Fruit fly (Drosophila melanogaster) whole organism, adult: ENCODE data around the gene CG33490.

Source experiments
- CG14711 ChIP-seq: fragments of 200-800 bp; sonication (Bioruptor generic); optimal IDR thresholded peaks from 2 replicates; lab custom pipeline; 2018; ENCODE audit warnings: missing biosample characterization, mild to moderate bottlenecking, missing genetic modification characterization, moderate library complexity
- CG7101 ChIP-seq: fragments of 200-800 bp; sonication (Bioruptor generic); optimal IDR thresholded peaks from 2 replicates; lab custom pipeline; 2018; ENCODE audit warnings: missing biosample characterization, mild to moderate bottlenecking, missing genetic modification characterization, moderate library complexity
- Clk ChIP-seq: fragments of 200-800 bp; sonication (Bioruptor generic); optimal IDR thresholded peaks from 2 replicates; lab custom pipeline; 2017; ENCODE audit warnings: missing biosample characterization, missing genetic modification characterization
- Crg-1 ChIP-seq: fragments of 200-800 bp; sonication (Bioruptor generic); optimal IDR thresholded peaks from 2 replicates; lab custom pipeline; 2016; ENCODE audit warnings: missing biosample characterization, missing genetic modification characterization
- Hr96 ChIP-seq: fragments of 200-800 bp; sonication (Bioruptor generic); optimal IDR thresholded peaks from 2 replicates; lab custom pipeline; 2016; ENCODE audit warnings: missing biosample characterization, missing genetic modification characterization
- Mnt ChIP-seq: fragments of 200-800 bp; sonication (Bioruptor generic); optimal IDR thresholded peaks from 2 replicates; lab custom pipeline; 2016; ENCODE audit warnings: missing biosample characterization, mild to moderate bottlenecking, missing genetic modification characterization
- cic ChIP-seq: fragments of 200-800 bp; sonication (Bioruptor generic); optimal IDR thresholded peaks from 2 replicates; lab custom pipeline; 2017; ENCODE audit warnings: missing biosample characterization, mild to moderate bottlenecking, missing genetic modification characterization, moderate library complexity
- kay ChIP-seq: fragments of 200-800 bp; sonication (Bioruptor generic); peaks from one replicate; lab custom pipeline; 2016; ENCODE audit warnings: missing biosample characterization, missing genetic modification characterization, borderline replicate concordance
- ovo ChIP-seq: fragments of 200-800 bp; sonication (Bioruptor generic); optimal IDR thresholded peaks from 2 replicates; lab custom pipeline; 2016; ENCODE audit warnings: missing biosample characterization, missing genetic modification characterization
- pad ChIP-seq: fragments of 200-800 bp; sonication (Bioruptor generic); optimal IDR thresholded peaks from 3 replicates; lab custom pipeline; 2017; ENCODE audit warnings: missing biosample characterization, missing genetic modification characterization, mild to moderate bottlenecking, moderate library complexity, missing genetic modification reagents
- tj ChIP-seq: fragments of 200-800 bp; sonication (Bioruptor generic); optimal IDR thresholded peaks from 3 replicates; lab custom pipeline; 2017; ENCODE audit warnings: missing biosample characterization, mild to moderate bottlenecking, missing genetic modification characterization, moderate library complexity

DNA sequence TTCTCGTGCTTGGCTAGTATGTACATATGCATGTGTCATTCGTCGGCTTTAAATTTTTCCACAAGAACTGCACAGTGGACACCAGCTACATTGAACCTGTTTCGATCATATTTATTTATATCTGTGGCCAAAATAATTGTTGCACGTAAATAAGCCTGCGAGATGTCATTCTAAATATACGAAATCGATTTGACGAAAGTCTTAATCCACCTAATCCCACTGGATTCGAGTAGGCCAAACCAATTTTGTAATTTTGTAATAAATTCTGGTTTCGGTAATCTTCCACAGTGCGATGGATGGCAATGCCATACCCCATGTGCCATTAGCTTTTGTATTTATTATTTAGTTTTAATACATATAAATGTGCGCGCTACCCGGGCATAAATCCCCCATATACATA, 31.5 kb downstream of the CG33490 start:
- TF ChIP-seq kay (GFP tag; lab: Kevin White, UChicago) = no peak
- TF ChIP-seq CG7101 (tag; lab: Kevin White, UChicago) = no peak
- no peak for TF ChIP-seq cic
- TF ChIP-seq Clk (GFP tag; lab: Kevin White, UChicago) = no peak
- TF ChIP-seq Mnt (GFP tag; lab: Kevin White, UChicago) = no peak
- no peak for TF ChIP-seq tj
- TF ChIP-seq ovo (GFP tag; lab: Kevin White, UChicago) = no peak
- TF ChIP-seq CG14711 (tag; lab: Kevin White, UChicago) = no peak
- TF ChIP-seq Crg-1 = no peak
- no peak for TF ChIP-seq pad (GFP tag; lab: Kevin White, UChicago)
- no peak for TF ChIP-seq Hr96
